Worm (Caenorhabditis elegans) whole organism, L3 larva: ENCODE data around the gene clec-228.

ENCODE experiments used
- R02D3.7 ChIP-seq: fragments of 150-350 bp; optimal IDR thresholded peaks from 2 replicates; lab custom pipeline; 2014; ENCODE audit warnings: missing biosample characterization, missing genetic modification characterization
- ama-1 ChIP-seq: fragments of 150-350 bp; optimal IDR thresholded peaks from 2 replicates; lab custom pipeline; 2018
- ceh-28 ChIP-seq: fragments of 150-350 bp; optimal IDR thresholded peaks from 2 replicates; lab custom pipeline; 2014; ENCODE audit warnings: missing biosample characterization, missing genetic modification reagents, missing genetic modification characterization
- ceh-82 ChIP-seq: fragments of 150-350 bp; optimal IDR thresholded peaks from 2 replicates; lab custom pipeline; 2014; ENCODE audit warnings: missing biosample characterization, missing genetic modification characterization
- ceh-9 ChIP-seq: sonication (generic microtip); optimal IDR thresholded peaks from 2 replicates; lab custom pipeline; 2018; ENCODE audit warnings: missing biosample characterization, missing genetic modification characterization
- daf-12 ChIP-seq: fragments of 150-350 bp; optimal IDR thresholded peaks from 2 replicates; lab custom pipeline; 2014; ENCODE audit warnings: missing biosample characterization, missing genetic modification reagents, missing genetic modification characterization
- egl-27 ChIP-seq: sonication (generic microtip); optimal IDR thresholded peaks from 4 replicates; lab custom pipeline; 2017; ENCODE audit warnings: missing biosample characterization, missing genetic modification reagents, missing genetic modification characterization
- egl-5 ChIP-seq: fragments of 150-350 bp; optimal IDR thresholded peaks from 2 replicates; lab custom pipeline; 2017; ENCODE audit warnings: missing biosample characterization, missing genetic modification reagents, missing genetic modification characterization, inconsistent platforms
- elt-2 ChIP-seq: sonication (generic microtip); optimal IDR thresholded peaks from 2 replicates; lab custom pipeline; 2016; ENCODE audit warnings: missing genetic modification reagents, mild to moderate bottlenecking, missing genetic modification characterization, missing compliant biosample characterization
- elt-3 ChIP-seq, 3 experiments: fragments of 150-350 bp in 1 of 3; sonication (generic microtip) in 2 of 3; optimal IDR thresholded peaks; 2 replicates in 2 of 3; 4 replicates in 1 of 3; lab custom pipeline; 2014 to 2017; ENCODE audit warnings: missing biosample characterization in 3 of 3, missing genetic modification characterization in 3 of 3
- eor-1 ChIP-seq, 2 experiments: fragments of 150-350 bp; optimal IDR thresholded peaks; 2 replicates each; lab custom pipeline; 2014 to 2018; ENCODE audit warnings: missing biosample characterization in 2 of 2, missing genetic modification characterization in 2 of 2
- fkh-10 ChIP-seq: sonication (generic microtip); optimal IDR thresholded peaks from 2 replicates; lab custom pipeline; 2017; ENCODE audit warnings: missing biosample characterization, missing genetic modification reagents, missing genetic modification characterization
- fos-1 ChIP-seq: fragments of 150-350 bp; optimal IDR thresholded peaks from 2 replicates; lab custom pipeline; 2014; ENCODE audit warnings: missing biosample characterization, missing genetic modification characterization
- jun-1 ChIP-seq: fragments of 150-350 bp; optimal IDR thresholded peaks from 2 replicates; lab custom pipeline; 2014; ENCODE audit warnings: missing biosample characterization, missing genetic modification reagents, missing genetic modification characterization
- lin-15B ChIP-seq: fragments of 150-350 bp; optimal IDR thresholded peaks from 2 replicates; lab custom pipeline; 2014; ENCODE audit warnings: missing biosample characterization, missing genetic modification characterization
- lin-39 ChIP-seq: fragments of 150-350 bp; optimal IDR thresholded peaks from 2 replicates; lab custom pipeline; 2018; ENCODE audit warnings: missing biosample characterization, missing genetic modification reagents, missing genetic modification characterization
- lsy-12 ChIP-seq: sonication (generic microtip); optimal IDR thresholded peaks from 2 replicates; lab custom pipeline; 2016; ENCODE audit warnings: mild to moderate bottlenecking, missing genetic modification characterization, missing compliant biosample characterization
- mdl-1 ChIP-seq: fragments of 150-350 bp; optimal IDR thresholded peaks from 2 replicates; lab custom pipeline; 2014; ENCODE audit warnings: missing biosample characterization, missing genetic modification characterization
- mml-1 ChIP-seq: fragments of 150-350 bp; sonication (generic microtip); optimal IDR thresholded peaks from 3 replicates; lab custom pipeline; 2014; ENCODE audit warnings: missing biosample characterization, missing genetic modification characterization
- nfya-1 ChIP-seq: sonication (generic microtip); optimal IDR thresholded peaks from 2 replicates; lab custom pipeline; 2017; ENCODE audit warnings: missing genetic modification characterization, mild to moderate bottlenecking, missing compliant biosample characterization, antibody characterized with exemption, moderate library complexity; ENCODE audit not compliant: insufficient read depth
- nhr-11 ChIP-seq: fragments of 150-350 bp; optimal IDR thresholded peaks from 2 replicates; lab custom pipeline; 2014; ENCODE audit warnings: missing biosample characterization, missing genetic modification characterization
- nhr-12 ChIP-seq: fragments of 150-350 bp; optimal IDR thresholded peaks from 2 replicates; lab custom pipeline; 2014; ENCODE audit warnings: missing biosample characterization, missing genetic modification characterization
- nhr-23 ChIP-seq: fragments of 150-350 bp; optimal IDR thresholded peaks from 2 replicates; lab custom pipeline; 2014; ENCODE audit warnings: missing biosample characterization, missing genetic modification reagents, missing genetic modification characterization
- nhr-25 ChIP-seq: sonication (generic microtip); optimal IDR thresholded peaks from 2 replicates; lab custom pipeline; 2017; ENCODE audit warnings: missing biosample characterization, missing genetic modification characterization
- nhr-28 ChIP-seq: fragments of 150-350 bp; optimal IDR thresholded peaks from 2 replicates; lab custom pipeline; 2014; ENCODE audit warnings: missing biosample characterization, missing genetic modification characterization
- nhr-43 ChIP-seq: sonication (generic microtip); optimal IDR thresholded peaks from 2 replicates; lab custom pipeline; 2016; ENCODE audit warnings: mild to moderate bottlenecking, missing genetic modification characterization, missing compliant biosample characterization; ENCODE audit not compliant: poor library complexity, severe bottlenecking
- nhr-67 ChIP-seq: fragments of 150-350 bp; optimal IDR thresholded peaks from 2 replicates; lab custom pipeline; 2014; ENCODE audit warnings: missing biosample characterization, missing genetic modification characterization
- nhr-77 ChIP-seq: fragments of 150-350 bp; optimal IDR thresholded peaks from 2 replicates; lab custom pipeline; 2014; ENCODE audit warnings: missing biosample characterization, missing genetic modification characterization
- pha-4 ChIP-seq: fragments of 150-350 bp; optimal IDR thresholded peaks from 2 replicates; lab custom pipeline; 2014; ENCODE audit warnings: missing biosample characterization, missing genetic modification reagents, missing genetic modification characterization
- pqm-1 ChIP-seq: fragments of 150-350 bp; optimal IDR thresholded peaks from 2 replicates; lab custom pipeline; 2017; ENCODE audit warnings: missing biosample characterization, missing genetic modification characterization, inconsistent platforms
- sea-2 ChIP-seq: fragments of 150-350 bp; sonication (generic microtip); optimal IDR thresholded peaks from 4 replicates; lab custom pipeline; 2014; ENCODE audit warnings: missing biosample characterization, missing genetic modification reagents, missing genetic modification characterization
- skn-1 ChIP-seq: fragments of 150-350 bp; optimal IDR thresholded peaks from 2 replicates; lab custom pipeline; 2014; ENCODE audit warnings: missing biosample characterization, missing genetic modification characterization
- snpc-4 ChIP-seq: fragments of 150-350 bp; optimal IDR thresholded peaks from 2 replicates; lab custom pipeline; 2014; ENCODE audit warnings: missing biosample characterization, missing genetic modification characterization
- tbx-2 ChIP-seq: sonication (generic microtip); optimal IDR thresholded peaks from 2 replicates; lab custom pipeline; 2016; ENCODE audit warnings: mild to moderate bottlenecking, missing genetic modification characterization, missing compliant biosample characterization
- unc-39 ChIP-seq: sonication (generic microtip); optimal IDR thresholded peaks from 4 replicates; lab custom pipeline; 2017; ENCODE audit warnings: missing biosample characterization, missing genetic modification characterization
- unc-62 ChIP-seq: fragments of 150-350 bp; sonication (generic microtip); optimal IDR thresholded peaks from 4 replicates; lab custom pipeline; 2014; ENCODE audit warnings: missing biosample characterization, missing genetic modification reagents, missing genetic modification characterization
- ztf-11 ChIP-seq: fragments of 150-350 bp; optimal IDR thresholded peaks from 2 replicates; lab custom pipeline; 2014; ENCODE audit warnings: missing biosample characterization, missing genetic modification characterization
- ztf-4 ChIP-seq: fragments of 150-350 bp; optimal IDR thresholded peaks from 2 replicates; lab custom pipeline; 2014; ENCODE audit warnings: missing biosample characterization, missing genetic modification characterization

The clec-228 gene

ce11 chrV:15315827-15316527 lies 23.3 kb downstream of the clec-228 start, which contains the start of the genes srt-22 and nhr-246:
Gene srt-22, minus strand, starts transcription at chrV:15315927.
Gene nhr-246, plus strand, starts transcription at chrV:15316477.
- TF ChIP-seq elt-2 (tag; lab: Kevin White, UChicago), result peak; percentile 6
- no peak for TF ChIP-seq nhr-11
- TF ChIP-seq pqm-1 (tag; lab: Kevin White, UChicago), result peak; percentile 30

DNA sequence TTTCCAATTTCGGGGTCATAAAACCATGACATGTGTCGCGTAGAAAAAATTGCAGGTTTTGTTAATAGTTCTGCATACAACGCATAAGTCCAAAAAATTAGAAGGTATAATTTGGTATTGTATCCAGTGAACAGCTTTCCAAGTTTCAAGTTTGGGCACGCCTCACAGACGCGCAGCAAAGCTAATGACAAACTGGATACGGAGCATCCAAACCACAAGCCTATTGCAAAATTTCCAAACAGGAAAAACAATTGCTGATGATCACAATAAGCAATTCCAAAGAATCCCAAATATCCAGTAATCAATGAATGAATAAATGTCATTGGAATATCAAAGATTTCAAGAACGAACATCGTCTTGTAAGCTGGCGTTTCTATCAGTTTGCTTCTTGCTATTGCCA lies 25.7 kb downstream of the clec-228 start:
- TF ChIP-seq sea-2 (GFP tag; lab: Kevin White, UChicago) (no peak), egl-27 (no peak), fkh-10 (no peak), R02D3.7 (tag; lab: Kevin White, UChicago) (no peak), lin-39 (no peak), nhr-67 (tag; lab: Kevin White, UChicago) (no peak), nhr-43 (no peak), elt-3 (tag; optimal IDR thresholded peaks at IDR 0.05; lab: Kevin White, UChicago) (no peak), tbx-2 (tag; lab: Kevin White, UChicago) (no peak), ceh-9 (tag; lab: Kevin White, UChicago) (no peak), mml-1 (tag; lab: Kevin White, UChicago) (no peak)

DNA sequence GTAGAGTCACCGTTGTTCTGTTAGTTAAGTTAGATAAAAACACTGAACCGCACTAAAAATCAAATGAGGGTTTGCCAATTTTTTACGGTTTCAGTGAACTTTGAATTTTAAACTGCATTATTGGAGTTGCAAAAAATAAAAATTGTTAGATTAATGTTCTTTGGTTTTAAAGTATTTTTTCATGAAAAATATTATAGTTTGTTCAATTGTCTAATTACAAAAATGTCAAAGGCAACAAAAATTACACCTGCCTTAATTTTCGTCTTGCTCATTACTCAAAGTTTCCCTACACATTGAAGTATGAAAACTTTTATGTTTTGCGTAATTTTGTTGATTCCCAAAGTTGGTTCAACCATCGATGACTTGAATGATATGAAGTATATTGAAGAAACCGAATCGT lies 28.5 kb downstream of the clec-228 start, which contains the start of gene irld-62:
Gene irld-62 (plus strand): TSS at position 301 of the 400 bp plus-strand sequence.
- TF ChIP-seq fkh-10 (no peak), nhr-28 (no peak), snpc-4 (tag; lab: Kevin White, UChicago) (no peak), nhr-12 (tag; lab: Kevin White, UChicago) (no peak), pqm-1 (tag; lab: Kevin White, UChicago) (no peak), ceh-82 (tag; lab: Kevin White, UChicago) (no peak), unc-39 (no peak), skn-1 (tag; lab: Kevin White, UChicago) (no peak), fos-1 (tag; lab: Kevin White, UChicago) (no peak), pha-4 (tag; lab: Kevin White, UChicago) (no peak), lin-15B (tag; lab: Kevin White, UChicago) (no peak), lsy-12 (no peak), unc-62 (GFP tag; lab: Kevin White, UChicago) (no peak), nhr-67 (tag; lab: Kevin White, UChicago) (no peak), egl-27 (no peak)

- TF ChIP-seq ceh-28 (tag; lab: Kevin White, UChicago) (no peak), nhr-12 (tag; lab: Kevin White, UChicago) (no peak), daf-12 (tag; lab: Kevin White, UChicago) (no peak), nfya-1 (no peak), fkh-10 (no peak), elt-2 (tag; lab: Kevin White, UChicago) (no peak), elt-3 (tag; optimal IDR thresholded peaks at IDR 0.05; lab: Kevin White, UChicago) (no peak), ceh-9 (tag; lab: Kevin White, UChicago) (no peak), egl-27 (no peak), nhr-28 (no peak), skn-1 (tag; lab: Kevin White, UChicago) (no peak), sea-2 (GFP tag; lab: Kevin White, UChicago) (no peak), nhr-25 (tag; lab: Kevin White, UChicago) (no peak), eor-1 (tag; optimal IDR thresholded peaks at IDR 0.05; lab: Kevin White, UChicago) (no peak), ama-1 (lab: Kevin White, UChicago) (no peak), ztf-11 (no peak)
- TF ChIP-seq, all 47 proteins: peak for 0
These were observed 30.3 kb downstream of the clec-228 start, which contains the start of gene srz-10 for ce11 chrV:15309011-15309410. Gene srz-10, minus strand, starts transcription at chrV:15309098.

ce11 chrV:15306745-15307144 lies 32.5 kb downstream of the clec-228 start, which contains the start of gene T26H8.4:
Gene T26H8.4, minus strand, starts transcription at chrV:15306845.
- TF ChIP-seq ceh-82 (tag; lab: Kevin White, UChicago), result no peak
- no peak for TF ChIP-seq pha-4 (tag; lab: Kevin White, UChicago)
- TF ChIP-seq nfya-1, result no peak
- TF ChIP-seq nhr-23 (tag; lab: Kevin White, UChicago), result no peak
- no peak for TF ChIP-seq nhr-77
- TF ChIP-seq daf-12 (tag; lab: Kevin White, UChicago), result no peak
- TF ChIP-seq mml-1 (tag; lab: Kevin White, UChicago), result no peak
- TF ChIP-seq nhr-67 (tag; lab: Kevin White, UChicago), result no peak
- no peak for TF ChIP-seq lsy-12
- TF ChIP-seq sea-2 (GFP tag; lab: Kevin White, UChicago), result no peak
- TF ChIP-seq egl-5, result no peak
- no peak for TF ChIP-seq tbx-2 (tag; lab: Kevin White, UChicago)
- no peak for TF ChIP-seq jun-1 (tag; lab: Kevin White, UChicago)
- no peak for TF ChIP-seq mdl-1 (tag; lab: Kevin White, UChicago)
- no peak for TF ChIP-seq unc-62 (GFP tag; lab: Kevin White, UChicago)
- TF ChIP-seq lin-39, result no peak
- no peak for TF ChIP-seq ztf-4 (tag; lab: Kevin White, UChicago)
- TF ChIP-seq nhr-25 (tag; lab: Kevin White, UChicago), result no peak
- TF ChIP-seq fkh-10, result no peak
